Fruit fly (Drosophila melanogaster) whole organism, wandering third instar larva: ENCODE results near the gene CG7692.

Experiments
- CG32264 ChIP-seq: fragments of 200-800 bp; sonication (Bioruptor generic); optimal IDR thresholded peaks from 2 replicates; lab custom pipeline; 2016; ENCODE audit warnings: missing biosample characterization, missing genetic modification characterization
- CG9705 ChIP-seq: fragments of 200-800 bp; sonication (Bioruptor generic); optimal IDR thresholded peaks from 2 replicates; lab custom pipeline; 2018; ENCODE audit warnings: missing biosample characterization, mild to moderate bottlenecking, missing genetic modification characterization
- CrebA ChIP-seq: fragments of 200-800 bp; sonication (Bioruptor generic); optimal IDR thresholded peaks from 2 replicates; lab custom pipeline; 2016; ENCODE audit warnings: missing biosample characterization, mild to moderate bottlenecking, missing genetic modification characterization, borderline replicate concordance
- Dfd ChIP-seq: fragments of >200 bp; optimal IDR thresholded peaks from 2 replicates; lab custom pipeline; 2017; ENCODE audit warnings: missing biosample characterization, missing genetic modification characterization
- Dif ChIP-seq: fragments of 200-275, 200-300 bp; sonication (Bioruptor generic); optimal IDR thresholded peaks from 2 replicates; lab custom pipeline; 2018; ENCODE audit warnings: missing biosample characterization, missing genetic modification characterization; ENCODE audit not compliant: partially characterized antibody
- GATAd ChIP-seq: sonication (Bioruptor generic); optimal IDR thresholded peaks from 2 replicates; lab custom pipeline; 2016; ENCODE audit warnings: missing biosample characterization, missing genetic modification characterization
- Hr78 ChIP-seq: fragments of >200 bp; optimal IDR thresholded peaks from 2 replicates; lab custom pipeline; 2017; ENCODE audit warnings: missing biosample characterization, missing genetic modification characterization
- Hr83 ChIP-seq: fragments of 200-300 bp; sonication (Bioruptor generic); optimal IDR thresholded peaks from 2 replicates; lab custom pipeline; 2016; ENCODE audit warnings: missing biosample characterization, mild to moderate bottlenecking, missing genetic modification characterization, moderate library complexity; ENCODE audit not compliant: poor library complexity, severe bottlenecking
- Jra ChIP-seq: sonication (Bioruptor generic); optimal IDR thresholded peaks from 2 replicates; lab custom pipeline; 2016; ENCODE audit warnings: missing biosample characterization, missing genetic modification characterization
- Mio ChIP-seq: sonication (Bioruptor generic); optimal IDR thresholded peaks from 2 replicates; lab custom pipeline; 2016; ENCODE audit warnings: missing biosample characterization, missing genetic modification characterization
- Myc ChIP-seq: fragments of >200 bp; optimal IDR thresholded peaks from 2 replicates; lab custom pipeline; 2017
- N ChIP-seq: fragments of >200 bp; optimal IDR thresholded peaks from 2 replicates; lab custom pipeline; 2018; ENCODE audit warnings: missing biosample characterization, missing external identifiers, missing genetic modification characterization
- OdsH ChIP-seq: fragments of 200-800 bp; sonication (Bioruptor generic); optimal IDR thresholded peaks from 2 replicates; lab custom pipeline; 2016; ENCODE audit warnings: missing biosample characterization, mild to moderate bottlenecking, missing genetic modification characterization
- Rel ChIP-seq, 2 experiments: fragments of 200-800 bp; sonication (Bioruptor generic) in 1 of 2; optimal IDR thresholded peaks; 2 replicates in 1 of 2; 3 replicates in 1 of 2; lab custom pipeline; 2016 to 2019; ENCODE audit warnings: mild to moderate bottlenecking in 2 of 2, missing biosample characterization in 2 of 2, missing genetic modification characterization in 2 of 2, moderate library complexity in 1 of 2
- Vsx2 ChIP-seq: fragments of 200-300, 225-300 bp; sonication (Bioruptor generic); optimal IDR thresholded peaks from 2 replicates; lab custom pipeline; 2018; ENCODE audit warnings: missing biosample characterization, missing genetic modification characterization; ENCODE audit not compliant: partially characterized antibody
- brk ChIP-seq: fragments of 200-800 bp; sonication (Bioruptor generic); optimal IDR thresholded peaks from 2 replicates; lab custom pipeline; 2016; ENCODE audit warnings: missing biosample characterization, mild to moderate bottlenecking, missing genetic modification characterization
- dl ChIP-seq, 2 experiments: fragments of 175-275, 200-275 bp in 1 of 2; fragments of 200-275 bp in 1 of 2; sonication (Bioruptor generic); optimal IDR thresholded peaks; lab custom pipeline; 2018; ENCODE audit warnings: mild to moderate bottlenecking in 2 of 2, missing biosample characterization in 2 of 2, missing genetic modification characterization in 2 of 2, moderate library complexity in 2 of 2; ENCODE audit not compliant: partially characterized antibody in 2 of 2, insufficient read depth in 1 of 2
- dsf ChIP-seq: sonication (Bioruptor generic); optimal IDR thresholded peaks from 2 replicates; lab custom pipeline; 2016; ENCODE audit warnings: missing biosample characterization, missing genetic modification characterization, borderline replicate concordance
- ey ChIP-seq: fragments of 200-800 bp; sonication (Bioruptor generic); optimal IDR thresholded peaks from 2 replicates; lab custom pipeline; 2016; ENCODE audit warnings: missing biosample characterization, missing genetic modification characterization
- foxo ChIP-seq, 2 experiments: fragments of 200-800 bp; sonication (Bioruptor generic); optimal IDR thresholded peaks; 2 replicates in 1 of 2; 3 replicates in 1 of 2; lab custom pipeline; 2016 to 2017; ENCODE audit warnings: missing biosample characterization in 2 of 2, missing genetic modification characterization in 2 of 2
- h ChIP-seq: fragments of 200-800 bp; sonication (Bioruptor generic); optimal IDR thresholded peaks from 3 replicates; lab custom pipeline; 2016; ENCODE audit warnings: missing biosample characterization, mild to moderate bottlenecking, missing genetic modification characterization
- jim ChIP-seq: fragments of 175-275, 200-325 bp; sonication (Bioruptor generic); optimal IDR thresholded peaks from 2 replicates; lab custom pipeline; 2016; ENCODE audit warnings: missing biosample characterization, mild to moderate bottlenecking, missing genetic modification characterization
- lola ChIP-seq: fragments of >200 bp; optimal IDR thresholded peaks from 2 replicates; lab custom pipeline; 2017; ENCODE audit warnings: missing biosample characterization, missing genetic modification characterization
- pan ChIP-seq: fragments of >200 bp; optimal IDR thresholded peaks from 2 replicates; lab custom pipeline; 2017
- psq ChIP-seq: fragments of 200-800 bp; sonication (Bioruptor generic); optimal IDR thresholded peaks from 3 replicates; lab custom pipeline; 2017; ENCODE audit warnings: missing biosample characterization, mild to moderate bottlenecking, missing genetic modification characterization, moderate library complexity
- rgr ChIP-seq: fragments of 200-800 bp; sonication (Bioruptor generic); optimal IDR thresholded peaks from 3 replicates; lab custom pipeline; 2016; ENCODE audit warnings: missing biosample characterization, mild to moderate bottlenecking, missing genetic modification characterization
- sage ChIP-seq: fragments of 200-800 bp; sonication (Bioruptor generic); optimal IDR thresholded peaks from 2 replicates; lab custom pipeline; 2016; ENCODE audit warnings: missing biosample characterization, mild to moderate bottlenecking, missing genetic modification characterization
- sv ChIP-seq: fragments of 200-800 bp; sonication (Bioruptor generic); optimal IDR thresholded peaks from 3 replicates; lab custom pipeline; 2016; ENCODE audit warnings: missing biosample characterization, missing genetic modification characterization
- tai ChIP-seq: sonication (Bioruptor generic); optimal IDR thresholded peaks from 2 replicates; lab custom pipeline; 2016; ENCODE audit warnings: missing biosample characterization, missing genetic modification characterization
- usp ChIP-seq: fragments of >200 bp; optimal IDR thresholded peaks from 2 replicates; lab custom pipeline; 2017; ENCODE audit warnings: missing biosample characterization, missing genetic modification characterization

The CG7692 gene

dm6 chr3L:17381990-17382389, 30.4 kb downstream of the CG7692 start:
- no peak for TF ChIP-seq pan (lab: Kevin White, UChicago)
- no peak for TF ChIP-seq Mio
- no peak for TF ChIP-seq Jra (GFP tag; lab: Kevin White, UChicago)

dm6 chr3L:17382628-17383027, 31.0 kb downstream of the CG7692 start, which contains the start of gene CG13728:
CG13728 (minus strand) TSS chr3L:17382728.
- TF ChIP-seq brk (GFP tag; lab: Kevin White, UChicago): no peak
- no peak for TF ChIP-seq psq
- no peak for TF ChIP-seq tai (GFP tag; lab: Kevin White, UChicago)
- no peak for TF ChIP-seq N
- no peak for TF ChIP-seq Hr78 (GFP tag; lab: Kevin White, UChicago)
- TF ChIP-seq Myc (lab: Kevin White, UChicago): no peak
- no peak for TF ChIP-seq Dfd
- TF ChIP-seq Jra (GFP tag; lab: Kevin White, UChicago): no peak
- TF ChIP-seq sv (GFP tag; lab: Kevin White, UChicago): no peak
- no peak for TF ChIP-seq dsf (GFP tag; lab: Kevin White, UChicago)
- TF ChIP-seq CG32264 (GFP tag; lab: Kevin White, UChicago): no peak
- TF ChIP-seq CG9705 (GFP tag; lab: Kevin White, UChicago): no peak
- no peak for TF ChIP-seq Rel (GFP tag; optimal IDR thresholded peaks at IDR 0.05; lab: Kevin White, UChicago)
- no peak for TF ChIP-seq Rel (tag; optimal IDR thresholded peaks at IDR 0.05; lab: Kevin White, UChicago)
- no peak for TF ChIP-seq usp (GFP tag; lab: Kevin White, UChicago)
- TF ChIP-seq h (GFP tag; lab: Kevin White, UChicago): no peak
- TF ChIP-seq pan (lab: Kevin White, UChicago): no peak
- TF ChIP-seq lola: no peak
- TF ChIP-seq Vsx2: no peak

dm6 chr3L:17383285-17383684, 31.7 kb downstream of the CG7692 start:
- no peak for TF ChIP-seq Rel (GFP tag; optimal IDR thresholded peaks at IDR 0.05; lab: Kevin White, UChicago)
- no peak for TF ChIP-seq Rel (tag; optimal IDR thresholded peaks at IDR 0.05; lab: Kevin White, UChicago)
- no peak for TF ChIP-seq CG32264 (GFP tag; lab: Kevin White, UChicago)
- TF ChIP-seq Myc (lab: Kevin White, UChicago): no peak
- no peak for TF ChIP-seq N
- TF ChIP-seq CrebA (GFP tag; lab: Kevin White, UChicago): no peak
- no peak for TF ChIP-seq ey (GFP tag; lab: Kevin White, UChicago)
- TF ChIP-seq foxo (GFP tag; optimal IDR thresholded peaks at IDR 0.05; lab: Kevin White, UChicago): no peak
- TF ChIP-seq Hr83 (GFP tag; lab: Kevin White, UChicago): no peak

dm6 chr3L:17383714-17384113, 32.1 kb downstream of the CG7692 start:
- no peak for TF ChIP-seq sv (GFP tag; lab: Kevin White, UChicago)
- no peak for TF ChIP-seq sage (GFP tag; lab: Kevin White, UChicago)
- TF ChIP-seq N: no peak
- TF ChIP-seq rgr (GFP tag; lab: Kevin White, UChicago): no peak
- no peak for TF ChIP-seq CrebA (GFP tag; lab: Kevin White, UChicago)
- no peak for TF ChIP-seq Myc (lab: Kevin White, UChicago)
- no peak for TF ChIP-seq CG32264 (GFP tag; lab: Kevin White, UChicago)
- no peak for TF ChIP-seq psq
- TF ChIP-seq OdsH (GFP tag; lab: Kevin White, UChicago): no peak
- no peak for TF ChIP-seq ey (GFP tag; lab: Kevin White, UChicago)
- TF ChIP-seq Dif: no peak
- no peak for TF ChIP-seq tai (GFP tag; lab: Kevin White, UChicago)
- TF ChIP-seq jim (GFP tag; lab: Kevin White, UChicago): no peak
- TF ChIP-seq pan (lab: Kevin White, UChicago): no peak
- no peak for TF ChIP-seq dl (GFP tag; optimal IDR thresholded peaks at IDR 0.05; lab: Kevin White, UChicago; ENCODE audit: insufficient read depth in 1 of 2, partially characterized antibody in 2 of 2)
- no peak for TF ChIP-seq GATAd (GFP tag; lab: Kevin White, UChicago)
- TF ChIP-seq Hr83 (GFP tag; lab: Kevin White, UChicago): no peak
- no peak for TF ChIP-seq Dfd
- TF ChIP-seq, all 38 proteins: peak for 0
